Fruit fly (Drosophila melanogaster) whole organism: ENCODE measurements around the gene CG11885.

Experiments used
- CG8478 ChIP-seq: fragments of >200 bp; optimal IDR thresholded peaks from 2 replicates; lab custom pipeline; 2018; ENCODE audit warnings: inconsistent platforms
- Dll ChIP-seq: fragments of >200 bp; optimal IDR thresholded peaks from 2 replicates; lab custom pipeline; 2017
- EcR ChIP-seq, 2 experiments: fragments of >200 bp; optimal IDR thresholded peaks; 2 replicates each; lab custom pipeline; 2017; ENCODE audit warnings: missing biosample characterization in 2 of 2, missing genetic modification characterization in 2 of 2, missing genetic modification reagents in 2 of 2
- pan ChIP-seq: fragments of >200 bp; optimal IDR thresholded peaks from 2 replicates; lab custom pipeline; 2017
- psq ChIP-seq: fragments of >200 bp; optimal IDR thresholded peaks from 2 replicates; lab custom pipeline; 2017
- usp ChIP-seq: fragments of >200 bp; optimal IDR thresholded peaks from 2 replicates; lab custom pipeline; 2017; ENCODE audit warnings: missing biosample characterization, missing genetic modification characterization, mixed read lengths

Gene CG11885

DNA sequence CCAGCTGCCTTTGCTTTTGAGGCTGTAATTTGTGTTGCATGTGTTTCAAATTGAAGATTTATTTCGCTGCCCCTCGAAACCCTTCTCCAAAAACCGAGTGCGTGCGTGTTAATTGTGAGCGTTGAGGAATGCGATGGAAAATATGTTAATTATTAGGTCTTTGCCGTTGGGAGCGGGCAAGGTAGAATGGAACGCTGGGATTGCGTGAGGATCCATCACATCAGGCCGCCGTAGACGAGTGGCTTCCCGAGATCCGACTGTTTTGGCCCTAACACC lies 20.1 kb upstream of the CG11885 start:
- TF ChIP-seq CG8478 (lab: Kevin White, UChicago) = no peak
- TF ChIP-seq EcR (GFP tag; optimal IDR thresholded peaks at IDR 0.05; lab: Kevin White, UChicago) = no peak
- TF ChIP-seq pan = no peak
- no peak for TF ChIP-seq psq (lab: Kevin White, UChicago)
- TF ChIP-seq usp (GFP tag; lab: Kevin White, UChicago) = no peak
- TF ChIP-seq Dll (lab: Kevin White, UChicago) = peak; percentile 29

dm6 chr2L:440638-441454 lies 19.6 kb upstream of the CG11885 start:
- TF ChIP-seq pan = peak; percentile 81
- no peak for TF ChIP-seq CG8478 (lab: Kevin White, UChicago)

DNA sequence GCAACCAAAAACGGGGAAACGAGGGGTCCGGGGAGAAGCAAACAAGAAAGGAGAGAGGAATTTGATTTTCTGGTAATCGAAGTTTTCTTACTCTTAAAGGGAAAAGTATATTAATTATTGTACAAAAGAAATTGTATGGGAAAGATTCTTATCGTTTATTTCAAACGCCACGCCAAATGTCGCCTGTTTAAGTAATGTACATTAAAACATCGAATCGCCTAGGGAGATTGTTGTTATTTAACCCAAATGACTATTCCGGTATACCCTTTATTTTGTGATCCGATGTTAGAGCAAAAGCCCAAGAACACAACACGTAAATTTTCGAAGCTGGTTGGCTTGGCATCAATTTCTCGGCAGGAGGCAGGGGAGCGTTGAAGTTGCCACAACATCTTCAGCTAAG lies 18.1 kb upstream of the CG11885 start:
- TF ChIP-seq Dll (lab: Kevin White, UChicago) (no peak), pan (no peak), psq (lab: Kevin White, UChicago) (no peak), CG8478 (lab: Kevin White, UChicago) (no peak), EcR (GFP tag; optimal IDR thresholded peaks at IDR 0.05; lab: Kevin White, UChicago) (no peak), usp (GFP tag; lab: Kevin White, UChicago) (no peak)

DNA sequence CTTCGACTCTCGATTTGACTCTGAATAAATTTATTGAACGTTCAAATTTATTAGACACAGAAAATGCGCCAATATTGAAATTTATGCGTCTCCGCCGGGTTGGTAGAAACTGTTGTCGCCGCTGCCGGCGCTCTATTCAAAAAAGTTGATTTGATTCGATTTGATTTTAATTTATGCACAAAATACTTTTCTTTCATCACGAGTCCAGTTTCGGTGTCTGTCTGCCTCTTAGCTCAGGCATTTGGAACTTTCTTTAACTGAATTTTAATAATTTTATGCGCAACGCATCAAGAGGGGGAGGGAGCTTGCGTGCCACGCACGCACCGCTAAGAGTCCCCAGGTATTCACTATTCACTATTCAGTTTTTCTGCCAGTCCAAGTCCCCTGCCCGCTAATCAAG lies 16.2 kb upstream of the CG11885 start:
- TF ChIP-seq Dll (lab: Kevin White, UChicago) (no peak), CG8478 (lab: Kevin White, UChicago) (no peak), pan (no peak), usp (GFP tag; lab: Kevin White, UChicago) (no peak), EcR (GFP tag; optimal IDR thresholded peaks at IDR 0.05; lab: Kevin White, UChicago) (no peak), psq (lab: Kevin White, UChicago) (no peak)

- no peak for TF ChIP-seq Dll (lab: Kevin White, UChicago)
- no peak for TF ChIP-seq pan
- TF ChIP-seq EcR (GFP tag; optimal IDR thresholded peaks at IDR 0.05; lab: Kevin White, UChicago) = no peak
- TF ChIP-seq CG8478 (lab: Kevin White, UChicago) = no peak
- no peak for TF ChIP-seq usp (GFP tag; lab: Kevin White, UChicago)
- TF ChIP-seq psq (lab: Kevin White, UChicago) = no peak
Measured at dm6 chr2L:435311-435806, 14.1 kb upstream of the CG11885 start.

- TF ChIP-seq pan = no peak
- no peak for TF ChIP-seq Dll (lab: Kevin White, UChicago)
- TF ChIP-seq CG8478 (lab: Kevin White, UChicago) = no peak
- TF ChIP-seq psq (lab: Kevin White, UChicago) = no peak
- TF ChIP-seq EcR (GFP tag; optimal IDR thresholded peaks at IDR 0.05; lab: Kevin White, UChicago) = no peak
- TF ChIP-seq usp (GFP tag; lab: Kevin White, UChicago) = no peak
Measured at dm6 chr2L:434439-434838, 13.2 kb upstream of the CG11885 start.

- no peak for TF ChIP-seq CG8478 (lab: Kevin White, UChicago)
- TF ChIP-seq psq (lab: Kevin White, UChicago) = no peak
- no peak for TF ChIP-seq EcR (GFP tag; optimal IDR thresholded peaks at IDR 0.05; lab: Kevin White, UChicago)
- TF ChIP-seq Dll (lab: Kevin White, UChicago) = no peak
- no peak for TF ChIP-seq usp (GFP tag; lab: Kevin White, UChicago)
- no peak for TF ChIP-seq pan
Measured at dm6 chr2L:432119-432518, 10.9 kb upstream of the CG11885 start.

- TF ChIP-seq psq (lab: Kevin White, UChicago) (no peak), usp (GFP tag; lab: Kevin White, UChicago) (no peak), Dll (lab: Kevin White, UChicago) (no peak), CG8478 (lab: Kevin White, UChicago) (no peak), pan (no peak), EcR (GFP tag; optimal IDR thresholded peaks at IDR 0.05; lab: Kevin White, UChicago) (no peak)
Measured at dm6 chr2L:431629-431984, 10.4 kb upstream of the CG11885 start.

DNA sequence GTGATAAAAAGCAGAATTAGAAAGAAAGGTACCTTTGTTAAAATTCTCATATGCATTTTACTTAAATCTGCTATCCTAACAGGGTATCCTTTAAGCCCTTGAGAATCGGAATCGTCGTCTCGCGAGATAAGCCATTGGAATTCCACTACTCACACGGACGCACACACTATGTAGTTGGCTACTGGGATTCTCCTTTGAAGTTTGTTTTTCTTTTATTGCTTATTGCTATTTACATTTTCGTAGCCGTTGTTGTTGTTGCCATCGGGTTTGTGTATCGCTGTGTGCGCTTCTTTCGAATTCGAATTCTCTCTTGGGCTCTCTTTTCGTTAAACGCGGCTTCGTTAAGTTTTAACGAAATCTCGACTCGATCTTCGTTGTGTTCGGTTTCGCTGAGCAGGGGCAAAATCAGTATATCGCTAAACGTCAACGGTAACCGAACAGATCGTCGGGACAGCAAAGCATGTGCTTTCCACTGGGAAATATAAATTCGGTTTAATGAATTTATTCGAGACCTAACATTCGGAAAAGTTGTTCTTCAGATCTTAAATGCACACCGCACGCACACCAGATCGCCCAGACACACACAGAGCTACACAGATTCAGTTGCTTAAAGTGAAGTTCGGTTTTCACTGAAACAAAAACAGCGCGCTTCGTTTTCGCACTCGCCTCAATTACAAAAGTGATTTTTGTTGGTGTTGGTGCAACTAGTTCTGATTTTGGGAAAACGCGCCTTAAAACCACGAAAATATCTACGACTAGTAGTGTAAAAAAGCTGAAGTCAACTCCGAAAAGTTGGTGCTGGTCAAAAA lies 9.8 kb upstream of the CG11885 start, which contains the start of gene ex:
Gene ex, plus strand, starts transcription at position 408 of the 809 bp plus-strand sequence.
- no peak for TF ChIP-seq usp (GFP tag; lab: Kevin White, UChicago)
- TF ChIP-seq Dll (lab: Kevin White, UChicago) = no peak
- TF ChIP-seq pan = no peak
- no peak for TF ChIP-seq psq (lab: Kevin White, UChicago)
- TF ChIP-seq CG8478 (lab: Kevin White, UChicago) = no peak
- TF ChIP-seq EcR (GFP tag; optimal IDR thresholded peaks at IDR 0.05; lab: Kevin White, UChicago) = no peak

dm6 chr2L:429680-430484 lies 8.6 kb upstream of the CG11885 start:
- TF ChIP-seq pan (peak; percentile 68), psq (lab: Kevin White, UChicago) (no peak)

DNA sequence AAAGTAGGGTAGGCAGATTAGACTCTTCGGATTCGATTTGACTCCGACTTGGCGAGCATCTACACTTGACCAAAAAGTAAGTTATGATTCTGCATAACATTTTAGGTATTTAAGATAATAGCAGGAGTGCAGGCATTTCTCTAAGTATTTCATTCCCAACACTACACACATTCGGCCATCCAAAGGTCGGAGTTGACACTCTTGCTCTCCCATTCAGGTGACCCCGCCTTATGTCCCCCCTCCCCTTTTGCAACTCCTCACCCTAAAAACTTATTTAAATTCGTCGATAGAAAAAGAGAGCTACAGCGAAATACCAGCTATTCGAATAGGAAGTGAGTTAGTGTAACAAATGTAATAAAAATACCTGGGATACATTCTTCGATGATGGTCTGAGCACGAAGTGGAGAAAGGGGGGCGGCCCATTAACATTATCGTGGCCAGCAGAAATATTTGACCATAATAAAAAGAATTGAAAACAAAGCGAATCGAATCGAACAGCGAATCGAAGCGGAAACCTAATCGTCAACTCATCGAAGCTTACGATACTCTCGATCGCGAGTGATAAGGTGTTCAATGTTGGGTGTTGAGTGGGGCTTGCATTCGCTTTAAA lies 7.2 kb upstream of the CG11885 start:
- TF ChIP-seq usp (GFP tag; lab: Kevin White, UChicago) (no peak), pan (no peak), Dll (lab: Kevin White, UChicago) (no peak), EcR (GFP tag; optimal IDR thresholded peaks at IDR 0.05; lab: Kevin White, UChicago) (no peak), psq (lab: Kevin White, UChicago) (no peak), CG8478 (lab: Kevin White, UChicago) (no peak)
